Fruit fly (Drosophila melanogaster) whole organism, embryonic: Measurements from ENCODE around the gene CG42307.

ENCODE experiments used
- ATbp ChIP-seq: fragments of 200-800 bp; sonication (Bioruptor generic); optimal IDR thresholded peaks from 2 replicates; lab custom pipeline; 2017; ENCODE audit warnings: missing biosample characterization, mild to moderate bottlenecking, missing genetic modification characterization, missing genetic modification reagents
- Antp ChIP-seq: fragments of 200-800 bp; sonication (Bioruptor generic); optimal IDR thresholded peaks from 3 replicates; lab custom pipeline; 2016; ENCODE audit warnings: missing biosample characterization, missing genetic modification characterization
- Awh ChIP-seq: fragments of 200-800 bp; sonication (Bioruptor generic); IDR thresholded peaks from 2 replicates; pipeline ENCODE4, ENCODE4 v1.3.6; 2022; ENCODE audit warnings: missing biosample characterization, missing genetic modification characterization
- CG10147 ChIP-seq: fragments of 200-800 bp; sonication (Bioruptor generic); optimal IDR thresholded peaks from 2 replicates; lab custom pipeline; 2019; ENCODE audit warnings: missing biosample characterization, mild to moderate bottlenecking, missing genetic modification characterization, moderate library complexity
- CG11093 ChIP-seq: fragments of 200-800 bp; sonication (Bioruptor generic); IDR thresholded peaks from 3 replicates; pipeline ENCODE4 v1.3.6; 2022; ENCODE audit warnings: missing biosample characterization, missing genetic modification characterization
- CG11723 ChIP-seq: fragments of 200-800 bp; sonication (Bioruptor generic); optimal IDR thresholded peaks from 2 replicates; lab custom pipeline; 2017; ENCODE audit warnings: missing biosample characterization, mild to moderate bottlenecking, missing genetic modification characterization
- CG12155 ChIP-seq: fragments of 200-800 bp; sonication (Bioruptor generic); optimal IDR thresholded peaks from 3 replicates; lab custom pipeline; 2016; ENCODE audit warnings: missing biosample characterization, missing genetic modification characterization
- CG12769 ChIP-seq: fragments of 200-800 bp; sonication (Bioruptor generic); optimal IDR thresholded peaks from 2 replicates; lab custom pipeline; 2019; ENCODE audit warnings: missing biosample characterization, mild to moderate bottlenecking, missing genetic modification characterization, moderate library complexity
- CG13775 ChIP-seq: fragments of 200-800 bp; sonication (Bioruptor generic); optimal IDR thresholded peaks from 3 replicates; lab custom pipeline; 2017; ENCODE audit warnings: missing biosample characterization, mild to moderate bottlenecking, missing genetic modification characterization
- CG15601 ChIP-seq: fragments of 200-800 bp; sonication (Bioruptor generic); optimal IDR thresholded peaks from 3 replicates; lab custom pipeline; 2019; ENCODE audit warnings: missing biosample characterization, mild to moderate bottlenecking, missing genetic modification characterization, moderate library complexity
- CG16813 ChIP-seq: fragments of 200-800 bp; sonication (Bioruptor generic); IDR thresholded peaks from 3 replicates; pipeline ENCODE4 v1.3.6; 2022; ENCODE audit warnings: missing biosample characterization, missing genetic modification characterization; ENCODE audit not compliant: partially characterized antibody
- CG17359 ChIP-seq: fragments of 200-800 bp; sonication (Bioruptor generic); optimal IDR thresholded peaks from 3 replicates; lab custom pipeline; 2018; ENCODE audit warnings: missing biosample characterization, mild to moderate bottlenecking, missing genetic modification characterization, moderate library complexity
- CG17802 ChIP-seq: fragments of 200-800 bp; sonication (Bioruptor generic); optimal IDR thresholded peaks from 2 replicates; lab custom pipeline; 2018; ENCODE audit warnings: missing biosample characterization, mild to moderate bottlenecking, missing genetic modification characterization, moderate library complexity
- CG18476 ChIP-seq: fragments of 200-800 bp; sonication (Bioruptor generic); optimal IDR thresholded peaks from 2 replicates; lab custom pipeline; 2016; ENCODE audit warnings: missing biosample characterization, mild to moderate bottlenecking, missing genetic modification characterization
- CG31224 ChIP-seq: fragments of 200-800 bp; sonication (Bioruptor generic); IDR thresholded peaks from 2 replicates; pipeline ENCODE4 v1.3.6; 2022; ENCODE audit warnings: missing biosample characterization, missing genetic modification characterization
- CG3281 ChIP-seq: fragments of 200-800 bp; sonication (Bioruptor generic); optimal IDR thresholded peaks from 3 replicates; lab custom pipeline; 2017; ENCODE audit warnings: missing biosample characterization, mild to moderate bottlenecking, missing genetic modification characterization
- CG34376 ChIP-seq: fragments of 200-800 bp; sonication (Bioruptor generic); optimal IDR thresholded peaks from 2 replicates; lab custom pipeline; 2018; ENCODE audit warnings: missing biosample characterization, mild to moderate bottlenecking, missing genetic modification characterization
- CG3726 ChIP-seq: fragments of 200-800 bp; sonication (Bioruptor generic); IDR thresholded peaks from 3 replicates; pipeline ENCODE4, ENCODE4 v1.3.6; 2022; ENCODE audit warnings: missing biosample characterization, missing genetic modification characterization
- CG4854 ChIP-seq: fragments of 200-800 bp; sonication (Bioruptor generic); optimal IDR thresholded peaks from 2 replicates; lab custom pipeline; 2016; ENCODE audit warnings: missing biosample characterization, missing genetic modification characterization, inconsistent platforms
- CG6765 ChIP-seq: fragments of 200-800 bp; sonication (Bioruptor generic); optimal IDR thresholded peaks from 3 replicates; lab custom pipeline; 2017; ENCODE audit warnings: missing biosample characterization, mild to moderate bottlenecking, missing genetic modification characterization
- CG8765 ChIP-seq: fragments of 200-800 bp; sonication (Bioruptor generic); IDR thresholded peaks from 2 replicates; pipeline ENCODE4 v1.3.6; 2022; ENCODE audit warnings: missing biosample characterization, missing genetic modification characterization
- CG9817 ChIP-seq: fragments of 200-800 bp; sonication (Bioruptor generic); optimal IDR thresholded peaks from 2 replicates; lab custom pipeline; 2018; ENCODE audit warnings: missing biosample characterization, mild to moderate bottlenecking, missing genetic modification characterization, moderate library complexity
- CoRest ChIP-seq: fragments of 200-800 bp; sonication (Bioruptor generic); optimal IDR thresholded peaks from 3 replicates; lab custom pipeline; 2018; ENCODE audit warnings: missing biosample characterization, mild to moderate bottlenecking, missing genetic modification characterization, moderate library complexity
- Doc3 ChIP-seq: fragments of 200-800 bp; sonication (Bioruptor generic); IDR thresholded peaks from 3 replicates; pipeline ENCODE4 v1.3.6; 2022; ENCODE audit warnings: missing biosample characterization, missing genetic modification characterization; ENCODE audit not compliant: partially characterized antibody
- Drgx ChIP-seq: fragments of 200-800 bp; sonication (Bioruptor generic); IDR thresholded peaks from 2 replicates; pipeline ENCODE4 v1.3.6; 2022; ENCODE audit warnings: missing biosample characterization, missing genetic modification characterization
- Ets65A ChIP-seq: fragments of 200-800 bp; sonication (Bioruptor generic); peaks from one replicate; lab custom pipeline; 2016; ENCODE audit warnings: missing biosample characterization, missing genetic modification characterization
- Gsc ChIP-seq: fragments of 200-800 bp; sonication (Bioruptor generic); IDR thresholded peaks from 2 replicates; pipeline ENCODE4 v1.3.6; 2022; ENCODE audit warnings: missing biosample characterization, missing genetic modification characterization
- Max ChIP-seq: fragments of 200-800 bp; sonication (Bioruptor generic); optimal IDR thresholded peaks from 2 replicates; lab custom pipeline; 2016; ENCODE audit warnings: missing biosample characterization, mild to moderate bottlenecking, missing genetic modification characterization
- Opbp ChIP-seq: fragments of 200-800 bp; sonication (Bioruptor generic); IDR thresholded peaks from 3 replicates; pipeline ENCODE4 v1.3.6; 2022; ENCODE audit warnings: missing biosample characterization, missing genetic modification characterization; ENCODE audit not compliant: partially characterized antibody
- Ptx1 ChIP-seq: fragments of 200-800 bp; sonication (Bioruptor generic); IDR thresholded peaks from 2 replicates; pipeline ENCODE4 v1.3.6; 2022; ENCODE audit warnings: missing biosample characterization, missing genetic modification characterization
- Side ChIP-seq: fragments of 200-800 bp; sonication (Bioruptor generic); optimal IDR thresholded peaks from 2 replicates; lab custom pipeline; 2016; ENCODE audit warnings: missing biosample characterization, missing genetic modification characterization
- TFAM ChIP-seq: fragments of 200-800 bp; sonication (Bioruptor generic); optimal IDR thresholded peaks from 2 replicates; lab custom pipeline; 2017; ENCODE audit warnings: missing biosample characterization, missing genetic modification characterization, inconsistent platforms
- Taf1 ChIP-seq: fragments of 200-800 bp; sonication (Bioruptor generic); IDR thresholded peaks from 2 replicates; pipeline ENCODE4 v1.3.6; 2022; ENCODE audit warnings: missing biosample characterization, missing genetic modification characterization
- al ChIP-seq: fragments of 200-800 bp; sonication (Bioruptor generic); IDR thresholded peaks from 2 replicates; pipeline ENCODE4 v1.3.6; 2022; ENCODE audit warnings: missing biosample characterization, missing genetic modification characterization
- amos ChIP-seq: fragments of 200-800 bp; sonication (Bioruptor generic); IDR thresholded peaks from 2 replicates; pipeline ENCODE4 v1.3.6; 2022; ENCODE audit warnings: missing biosample characterization, missing genetic modification characterization; ENCODE audit not compliant: partially characterized antibody
- bcd ChIP-seq: fragments of 200-800 bp; sonication (Bioruptor generic); optimal IDR thresholded peaks from 2 replicates; lab custom pipeline; 2017; ENCODE audit warnings: missing biosample characterization, mild to moderate bottlenecking, missing genetic modification characterization
- bowl ChIP-seq: fragments of 200-800 bp; sonication (Bioruptor generic); IDR thresholded peaks from 2 replicates; pipeline ENCODE4 v1.3.6; 2022; ENCODE audit warnings: missing biosample characterization, missing genetic modification characterization
- chm ChIP-seq: fragments of 200-800 bp; sonication (Bioruptor generic); IDR thresholded peaks from 2 replicates; pipeline ENCODE4 v1.3.6; 2022; ENCODE audit warnings: missing biosample characterization, missing genetic modification characterization
- croc ChIP-seq: fragments of 200-800 bp; sonication (Bioruptor generic); conservative IDR thresholded peaks from 3 replicates; pipeline ENCODE4 v1.3.6; 2022; ENCODE audit warnings: missing biosample characterization, missing genetic modification characterization
- dan ChIP-seq: fragments of 200-800 bp; sonication (Bioruptor generic); IDR thresholded peaks from 2 replicates; pipeline ENCODE4 v1.3.6; 2022; ENCODE audit warnings: missing biosample characterization, missing genetic modification characterization
- disco-r ChIP-seq: fragments of 200-800 bp; sonication (Bioruptor generic); optimal IDR thresholded peaks from 2 replicates; lab custom pipeline; 2016; ENCODE audit warnings: missing biosample characterization, missing genetic modification characterization
- dmrt11E ChIP-seq: fragments of 200-800 bp; sonication (Bioruptor generic); optimal IDR thresholded peaks from 3 replicates; lab custom pipeline; 2018; ENCODE audit warnings: missing biosample characterization, mild to moderate bottlenecking, missing genetic modification characterization, moderate library complexity
- dpn ChIP-seq, 2 experiments: fragments of 200-800 bp; sonication (Bioruptor generic); optimal IDR thresholded peaks; 3 replicates each; lab custom pipeline; 2016; ENCODE audit warnings: missing biosample characterization in 2 of 2, missing genetic modification characterization in 2 of 2
- emc ChIP-seq: fragments of 200-800 bp; sonication (Bioruptor generic); optimal IDR thresholded peaks from 2 replicates; lab custom pipeline; 2016; ENCODE audit warnings: missing biosample characterization, missing genetic modification characterization
- jigr1 ChIP-seq: fragments of 200-800 bp; sonication (Bioruptor generic); IDR thresholded peaks from 3 replicates; pipeline ENCODE4 v1.3.6; 2022; ENCODE audit warnings: missing biosample characterization, missing genetic modification characterization
- sens ChIP-seq: fragments of 200-800 bp; sonication (Bioruptor generic); peaks from one replicate; lab custom pipeline; 2016; ENCODE audit warnings: missing biosample characterization, missing genetic modification characterization
- shn ChIP-seq: fragments of 200-800 bp; sonication (Bioruptor generic); optimal IDR thresholded peaks from 3 replicates; lab custom pipeline; 2016; ENCODE audit warnings: missing biosample characterization, missing genetic modification characterization
- stwl ChIP-seq: fragments of 200-800 bp; sonication (Bioruptor generic); optimal IDR thresholded peaks from 3 replicates; lab custom pipeline; 2018; ENCODE audit warnings: missing biosample characterization, mild to moderate bottlenecking, missing genetic modification characterization, moderate library complexity
- tup ChIP-seq: fragments of 200-800 bp; sonication (Bioruptor generic); optimal IDR thresholded peaks from 2 replicates; lab custom pipeline; 2016; ENCODE audit warnings: missing biosample characterization, mild to moderate bottlenecking, missing genetic modification characterization, moderate library complexity

CG42307 gene

DNA sequence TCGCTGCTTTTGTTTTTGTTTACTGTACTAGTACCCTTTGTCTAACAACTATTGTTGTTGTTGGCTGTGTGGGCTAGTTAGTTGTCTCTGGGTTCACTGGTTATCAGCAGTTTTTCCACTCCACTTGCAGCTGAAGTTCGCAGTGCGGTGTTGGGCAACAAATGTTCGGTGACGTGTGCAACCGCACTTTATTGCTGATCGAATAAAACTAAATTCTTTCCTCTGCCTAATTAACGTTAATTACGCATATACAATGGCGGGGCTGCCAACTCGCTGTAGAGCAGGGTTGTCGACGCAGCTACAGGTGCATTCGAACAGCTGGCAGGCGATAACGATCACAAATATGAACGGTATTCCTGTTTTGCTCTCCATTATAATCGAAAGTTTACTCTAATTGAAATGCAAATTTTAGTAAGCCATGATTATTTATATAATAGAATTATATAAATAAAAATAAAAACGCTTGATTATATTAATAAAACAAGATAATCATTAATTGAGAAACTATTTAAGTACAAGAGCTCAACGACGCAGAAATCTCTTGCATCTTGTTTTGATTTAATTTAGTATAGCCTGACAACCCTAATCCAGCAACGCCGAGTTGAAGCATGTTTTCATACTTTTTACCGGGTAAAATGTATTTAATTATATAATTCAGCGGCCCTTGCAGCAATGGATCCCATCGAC lies at the start of gene CG42307, which contains the start of the genes mrva and mus312 (continued):
- TF ChIP-seq bcd (GFP tag; lab: Kevin White, UChicago) (peak; percentile 77), TFAM (GFP tag; lab: Kevin White, UChicago) (no peak), CG8765 (0 out of 2 replicates have a peak, but pooled peaks have one; percentile 54), CG9817 (tag; lab: Kevin White, UChicago) (peak; percentile 94), dmrt11E (peak; percentile 91), dpn (GFP tag; optimal IDR thresholded peaks at IDR 0.05; lab: Kevin White, UChicago) (peak; percentile 24 to 87), CG17802 (tag; lab: Kevin White, UChicago) (peak; percentile 53), CG12769 (tag; lab: Kevin White, UChicago) (no peak), CG34376 (GFP tag; lab: Kevin White, UChicago) (peak; percentile 48), tup (GFP tag; lab: Kevin White, UChicago) (peak; percentile 42), bowl (GFP tag; lab: Robert Waterston, UW) (no peak), CG3281 (GFP tag; lab: Kevin White, UChicago) (peak; percentile 85), sens (GFP tag; lab: Kevin White, UChicago) (peak; percentile 93), disco-r (no peak), CG11723 (GFP tag; lab: Kevin White, UChicago) (peak; percentile 69), CG11093 (GFP tag; lab: Robert Waterston, UW) (peak; percentile 46; the same call in 2 of the 3 replicates), shn (GFP tag; lab: Kevin White, UChicago) (peak; percentile 17), emc (GFP tag; lab: Kevin White, UChicago) (no peak), CG17359 (tag; lab: Kevin White, UChicago) (peak; percentile 87), amos (GFP tag; lab: Robert Waterston, UW) (peak; percentile 50; the same call in 1 of the 2 replicates), CG10147 (GFP tag; lab: Kevin White, UChicago) (peak; percentile 91), croc (GFP tag; lab: Robert Waterston, UW) (peak; percentile 63), CG15601 (tag; lab: Kevin White, UChicago) (peak; percentile 93), Ets65A (GFP tag; lab: Kevin White, UChicago) (peak; percentile 62), CG12155 (GFP tag; lab: Kevin White, UChicago) (peak; percentile 93), Side (GFP tag; lab: Kevin White, UChicago) (peak; percentile 30), CG31224 (GFP tag; lab: Robert Waterston, UW) (peak; percentile 78), Taf1 (GFP tag; lab: Robert Waterston, UW) (peak; percentile 55), CG3726 (no peak), CG4854 (no peak), CG16813 (GFP tag; lab: Robert Waterston, UW) (no peak), dan (no peak), Ptx1 (GFP tag; lab: Robert Waterston, UW) (peak; percentile 90), chm (peak; percentile 80), CoRest (peak; percentile 96), CG18476 (GFP tag; lab: Kevin White, UChicago) (peak; percentile 71), stwl (tag; lab: Kevin White, UChicago) (peak; percentile 90), Antp (GFP tag; lab: Kevin White, UChicago) (peak; percentile 39), Awh (GFP tag; lab: Robert Waterston, UW) (peak; percentile 73), CG6765 (GFP tag; lab: Kevin White, UChicago) (peak; percentile 89), Gsc (GFP tag; lab: Robert Waterston, UW) (0 out of 2 replicates have a peak, but pooled peaks have one; percentile 31), Drgx (GFP tag; lab: Robert Waterston, UW) (peak; percentile 78), Doc3 (GFP tag; lab: Robert Waterston, UW) (no peak), jigr1 (no peak; the same call in 2 of the 3 replicates), Max (GFP tag; lab: Kevin White, UChicago) (peak; percentile 71), Opbp (GFP tag; lab: Robert Waterston, UW) (peak; percentile 38; the same call in 1 of the 3 replicates), al (GFP tag; lab: Robert Waterston, UW) (peak; percentile 79), ATbp (GFP tag; lab: Kevin White, UChicago) (no peak), CG13775 (GFP tag; lab: Kevin White, UChicago) (peak; percentile 93)
